Worm (Caenorhabditis elegans) whole organism, L1 larva: ENCODE results near the gene F36A4.3.
A peak's percentile ranks its signal among the peaks of the same experiment; 100 is the strongest.

ENCODE experiments used
- C04F5.9 ChIP-seq: sonication (generic microtip); optimal IDR thresholded peaks from 2 replicates; lab custom pipeline; 2016; ENCODE audit warnings: missing genetic modification characterization, missing compliant biosample characterization
- C16A3.4 ChIP-seq: fragments of 150-350 bp; optimal IDR thresholded peaks from 2 replicates; lab custom pipeline; 2014; ENCODE audit warnings: missing biosample characterization, missing genetic modification characterization
- C34B4.2 ChIP-seq: sonication (generic microtip); optimal IDR thresholded peaks from 2 replicates; lab custom pipeline; 2017; ENCODE audit warnings: mild to moderate bottlenecking, missing genetic modification characterization, missing compliant biosample characterization
- F16B12.6 ChIP-seq: fragments of 150-350 bp; optimal IDR thresholded peaks from 2 replicates; lab custom pipeline; 2014; ENCODE audit warnings: missing biosample characterization, missing genetic modification characterization
- alr-1 ChIP-seq: fragments of 200-800 bp; sonication (Bioruptor generic); optimal IDR thresholded peaks from 2 replicates; lab custom pipeline; 2018; ENCODE audit warnings: borderline replicate concordance, mild to moderate bottlenecking, missing genetic modification characterization, missing compliant biosample characterization
- blmp-1 ChIP-seq: fragments of 150-350 bp; optimal IDR thresholded peaks from 2 replicates; lab custom pipeline; 2014; ENCODE audit warnings: missing biosample characterization, missing genetic modification characterization
- ceh-63 ChIP-seq: fragments of 200-800 bp; sonication (Bioruptor generic); optimal IDR thresholded peaks from 2 replicates; lab custom pipeline; 2018; ENCODE audit warnings: mild to moderate bottlenecking, missing genetic modification characterization, missing compliant biosample characterization
- ceh-88 ChIP-seq: fragments of 200-800 bp; sonication (Bioruptor generic); IDR thresholded peaks from 2 replicates; pipeline ENCODE4 v1.3.6; 2022; ENCODE audit warnings: missing genetic modification characterization, missing compliant biosample characterization
- egl-27 ChIP-seq, 2 experiments: fragments of 150-350 bp in 1 of 2; sonication (generic microtip); optimal IDR thresholded peaks; 3 replicates each; lab custom pipeline; 2017 to 2018; ENCODE audit warnings: missing biosample characterization in 2 of 2, missing genetic modification characterization in 2 of 2, missing genetic modification reagents in 2 of 2
- elt-2 ChIP-seq: sonication (generic microtip); optimal IDR thresholded peaks from 2 replicates; lab custom pipeline; 2016; ENCODE audit warnings: missing genetic modification characterization, mild to moderate bottlenecking, inconsistent platforms, missing compliant biosample characterization, missing genetic modification reagents
- ets-5 ChIP-seq: fragments of 200-800 bp; sonication (Bioruptor generic); IDR thresholded peaks from 2 replicates; pipeline ENCODE4 v1.3.6; 2022; ENCODE audit warnings: missing genetic modification characterization, missing compliant biosample characterization
- fkh-10 ChIP-seq: sonication (generic microtip); optimal IDR thresholded peaks from 2 replicates; lab custom pipeline; 2017; ENCODE audit warnings: missing biosample characterization, missing genetic modification reagents, missing genetic modification characterization
- fkh-8 ChIP-seq: sonication (generic microtip); optimal IDR thresholded peaks from 2 replicates; lab custom pipeline; 2016; ENCODE audit warnings: mild to moderate bottlenecking, missing genetic modification characterization, missing compliant biosample characterization
- grh-1 ChIP-seq: fragments of 200-800 bp; sonication (Bioruptor generic); IDR thresholded peaks from 2 replicates; pipeline ENCODE4 v1.3.6; 2022; ENCODE audit warnings: missing genetic modification reagents, missing genetic modification characterization, missing compliant biosample characterization
- hlh-17 ChIP-seq: fragments of 200-800 bp; sonication (Bioruptor generic); optimal IDR thresholded peaks from 2 replicates; lab custom pipeline; 2018; ENCODE audit warnings: missing genetic modification characterization, mild to moderate bottlenecking, missing compliant biosample characterization, moderate library complexity, borderline replicate concordance
- hpl-2 ChIP-seq: fragments of 150-350 bp; optimal IDR thresholded peaks from 2 replicates; lab custom pipeline; 2014; ENCODE audit warnings: missing biosample characterization, missing genetic modification reagents, missing genetic modification characterization
- irx-1 ChIP-seq: sonication (generic microtip); optimal IDR thresholded peaks from 2 replicates; lab custom pipeline; 2016; ENCODE audit warnings: missing genetic modification characterization, missing compliant biosample characterization
- lin-13 ChIP-seq: fragments of 150-350 bp; optimal IDR thresholded peaks from 2 replicates; lab custom pipeline; 2014; ENCODE audit warnings: missing biosample characterization, missing genetic modification reagents, missing genetic modification characterization
- lin-14 ChIP-seq: fragments of 200-800 bp; sonication (Bioruptor generic); optimal IDR thresholded peaks from 2 replicates; lab custom pipeline; 2018; ENCODE audit warnings: mild to moderate bottlenecking, missing genetic modification characterization, moderate library complexity, missing compliant biosample characterization
- lin-15B ChIP-seq: fragments of 150-350 bp; sonication (generic microtip); optimal IDR thresholded peaks from 3 replicates; lab custom pipeline; 2014; ENCODE audit warnings: missing biosample characterization, missing genetic modification characterization
- lir-3 ChIP-seq: sonication (generic microtip); optimal IDR thresholded peaks from 2 replicates; lab custom pipeline; 2016; ENCODE audit warnings: mild to moderate bottlenecking, missing genetic modification characterization, moderate library complexity, missing compliant biosample characterization; ENCODE audit not compliant: poor library complexity
- lsy-2 ChIP-seq, 2 experiments: fragments of 150-350 bp; optimal IDR thresholded peaks; 2 replicates each; lab custom pipeline; 2014; ENCODE audit warnings: missing biosample characterization in 2 of 2, missing genetic modification characterization in 2 of 2
- mab-9 ChIP-seq: fragments of 200-800 bp; sonication (Bioruptor generic); IDR thresholded peaks from 2 replicates; pipeline ENCODE4 v1.3.6; 2022; ENCODE audit warnings: missing genetic modification reagents, missing genetic modification characterization, missing compliant biosample characterization
- nhr-71 ChIP-seq: sonication (generic microtip); optimal IDR thresholded peaks from 2 replicates; lab custom pipeline; 2016; ENCODE audit warnings: mild to moderate bottlenecking, missing genetic modification characterization, moderate library complexity, missing compliant biosample characterization
- nhr-77 ChIP-seq: fragments of 150-350 bp; optimal IDR thresholded peaks from 2 replicates; lab custom pipeline; 2014; ENCODE audit warnings: missing biosample characterization, missing genetic modification characterization
- nhr-84 ChIP-seq: sonication (generic microtip); optimal IDR thresholded peaks from 2 replicates; lab custom pipeline; 2017; ENCODE audit warnings: missing biosample characterization, missing genetic modification characterization
- nhr-90 ChIP-seq: sonication (generic microtip); optimal IDR thresholded peaks from 2 replicates; lab custom pipeline; 2016; ENCODE audit warnings: mild to moderate bottlenecking, missing genetic modification characterization, missing compliant biosample characterization; ENCODE audit not compliant: poor library complexity
- pag-3 ChIP-seq: sonication (generic microtip); optimal IDR thresholded peaks from 2 replicates; lab custom pipeline; 2017; ENCODE audit warnings: missing genetic modification characterization, mild to moderate bottlenecking, missing compliant biosample characterization, antibody characterized with exemption, borderline replicate concordance; ENCODE audit not compliant: insufficient read depth
- pax-3 ChIP-seq: fragments of 200-800 bp; sonication (Bioruptor generic); optimal IDR thresholded peaks from 2 replicates; lab custom pipeline; 2018; ENCODE audit warnings: mild to moderate bottlenecking, missing genetic modification characterization, moderate library complexity, missing compliant biosample characterization
- rnt-1 ChIP-seq: sonication (generic microtip); optimal IDR thresholded peaks from 2 replicates; lab custom pipeline; 2016; ENCODE audit warnings: mild to moderate bottlenecking, missing genetic modification characterization, moderate library complexity, missing compliant biosample characterization
- snpc-4 ChIP-seq: fragments of 150-350 bp; optimal IDR thresholded peaks from 2 replicates; lab custom pipeline; 2014; ENCODE audit warnings: missing biosample characterization, missing genetic modification characterization
- snu-23 ChIP-seq: sonication (generic microtip); optimal IDR thresholded peaks from 2 replicates; lab custom pipeline; 2016; ENCODE audit warnings: missing genetic modification characterization, missing compliant biosample characterization
- sptf-1 ChIP-seq: fragments of 150-350 bp; optimal IDR thresholded peaks from 2 replicates; lab custom pipeline; 2014; ENCODE audit warnings: missing biosample characterization, missing genetic modification characterization
- unc-62 ChIP-seq: fragments of 150-350 bp; optimal IDR thresholded peaks from 2 replicates; lab custom pipeline; 2014; ENCODE audit warnings: missing biosample characterization, missing genetic modification reagents, missing genetic modification characterization
- unc-86 ChIP-seq: sonication (generic microtip); optimal IDR thresholded peaks from 2 replicates; lab custom pipeline; 2016; ENCODE audit warnings: missing genetic modification characterization, missing compliant biosample characterization
- xbp-1 ChIP-seq: sonication (generic microtip); optimal IDR thresholded peaks from 2 replicates; lab custom pipeline; 2016; ENCODE audit warnings: missing genetic modification characterization, missing compliant biosample characterization
- zag-1 ChIP-seq: fragments of 150-350 bp; optimal IDR thresholded peaks from 2 replicates; lab custom pipeline; 2014; ENCODE audit warnings: missing biosample characterization, missing genetic modification characterization
- zip-4 ChIP-seq: fragments of 200-800 bp; sonication (Bioruptor generic); optimal IDR thresholded peaks from 2 replicates; lab custom pipeline; 2018; ENCODE audit warnings: mild to moderate bottlenecking, missing genetic modification characterization, moderate library complexity, missing compliant biosample characterization
- ztf-11 ChIP-seq, 2 experiments: sonication (generic microtip); optimal IDR thresholded peaks; 2 replicates each; lab custom pipeline; 2016 to 2017; ENCODE audit warnings: missing genetic modification characterization in 2 of 2, missing biosample characterization in 1 of 2, missing compliant biosample characterization in 1 of 2

The F36A4.3 gene

DNA sequence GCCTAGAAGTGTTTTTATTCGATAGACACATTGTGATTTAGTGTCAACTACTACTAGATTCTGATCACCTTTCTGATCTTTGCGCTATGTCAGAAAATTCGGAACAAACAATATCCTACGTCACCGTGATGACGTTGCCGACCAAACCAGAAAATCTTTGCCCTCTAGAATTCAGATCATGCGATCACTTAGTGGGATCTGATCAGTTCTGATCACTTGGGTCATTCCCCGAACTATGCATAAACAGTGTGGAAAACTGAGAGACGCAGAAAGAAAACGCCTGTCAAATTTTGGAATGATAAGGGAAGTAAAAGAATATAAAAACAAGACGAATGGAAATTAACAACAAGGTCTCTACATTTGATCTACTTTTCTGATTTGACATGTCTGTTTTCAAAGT, 25.1 kb downstream of the F36A4.3 start, which contains the start of gene F15E6.3 (continued):
- TF ChIP-seq lir-3 (tag; lab: Kevin White, UChicago) = no peak
- TF ChIP-seq fkh-10 (GFP tag; lab: Kevin White, UChicago) = no peak
- no peak for TF ChIP-seq lin-13 (GFP tag; lab: Kevin White, UChicago)
- TF ChIP-seq nhr-77 (tag; lab: Kevin White, UChicago) = no peak
- TF ChIP-seq ceh-63 (GFP tag; lab: Kevin White, UChicago) = no peak
- no peak for TF ChIP-seq hpl-2
- TF ChIP-seq nhr-84 (tag; lab: Kevin White, UChicago) = no peak
- TF ChIP-seq C04F5.9 (tag; lab: Kevin White, UChicago) = no peak
- no peak for TF ChIP-seq unc-86 (tag; lab: Kevin White, UChicago)
- no peak for TF ChIP-seq egl-27 (tag; optimal IDR thresholded peaks at IDR 0.05; lab: Kevin White, UChicago)
- TF ChIP-seq lin-14 (GFP tag; lab: Kevin White, UChicago) = no peak
- no peak for TF ChIP-seq mab-9
- TF ChIP-seq blmp-1 (tag; lab: Kevin White, UChicago) = peak; percentile 84
- no peak for TF ChIP-seq snu-23 (GFP tag; lab: Kevin White, UChicago)
- TF ChIP-seq snpc-4 (tag; lab: Kevin White, UChicago) = no peak
- TF ChIP-seq C16A3.4 (tag; lab: Kevin White, UChicago) = peak; percentile 12
- no peak for TF ChIP-seq F16B12.6 (tag; lab: Kevin White, UChicago)
- TF ChIP-seq elt-2 = no peak
- no peak for TF ChIP-seq ceh-88 (GFP tag; lab: Robert Waterston, UW)
- TF ChIP-seq pag-3 (tag; lab: Kevin White, UChicago) = no peak
- TF ChIP-seq rnt-1 (tag; lab: Kevin White, UChicago) = no peak
- no peak for TF ChIP-seq hlh-17
- no peak for TF ChIP-seq zip-4 (GFP tag; lab: Kevin White, UChicago)
- TF ChIP-seq sptf-1 (tag; lab: Kevin White, UChicago) = no peak
- no peak for TF ChIP-seq grh-1
- no peak for TF ChIP-seq irx-1 (tag; lab: Kevin White, UChicago)
- no peak for TF ChIP-seq fkh-8 (tag; lab: Kevin White, UChicago)
- TF ChIP-seq zag-1 (tag; lab: Kevin White, UChicago) = no peak
- TF ChIP-seq nhr-71 (tag; lab: Kevin White, UChicago) = peak; percentile 70
- no peak for TF ChIP-seq lin-15B (tag; lab: Kevin White, UChicago)

DNA sequence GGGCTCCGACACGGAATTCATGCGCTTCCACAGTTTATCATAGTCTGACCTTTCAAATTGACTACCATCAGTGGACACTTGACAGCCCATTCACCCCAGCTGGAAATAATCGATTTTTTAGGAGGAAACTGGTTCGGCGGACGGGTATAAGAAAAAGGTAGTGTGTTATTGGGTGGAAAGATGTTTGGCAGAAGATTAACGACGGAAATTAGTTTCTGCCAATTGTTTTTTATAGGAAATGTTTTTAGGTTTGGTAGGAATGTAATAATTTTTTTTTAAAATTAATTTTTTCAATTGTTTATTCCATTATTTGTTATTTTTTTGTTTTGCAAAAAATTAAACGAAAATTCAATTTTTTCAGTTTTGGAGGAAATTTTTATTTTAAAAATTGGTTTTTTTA, 29.6 kb downstream of the F36A4.3 start, which contains the start of gene F15E6.9:
Gene F15E6.9 (minus strand): TSS at position 101 of the 400 bp plus-strand sequence.
- TF ChIP-seq unc-62 (GFP tag; lab: Kevin White, UChicago) (no peak), C34B4.2 (tag; lab: Kevin White, UChicago) (no peak), xbp-1 (tag; lab: Kevin White, UChicago) (no peak), pax-3 (tag; lab: Kevin White, UChicago) (no peak), nhr-90 (no peak), alr-1 (tag; lab: Kevin White, UChicago) (no peak), nhr-84 (tag; lab: Kevin White, UChicago) (no peak), lir-3 (tag; lab: Kevin White, UChicago) (no peak), elt-2 (no peak), blmp-1 (tag; lab: Kevin White, UChicago) (no peak), ets-5 (no peak), C16A3.4 (tag; lab: Kevin White, UChicago) (no peak), F16B12.6 (tag; lab: Kevin White, UChicago) (no peak), ztf-11 (tag; optimal IDR thresholded peaks at IDR 0.05; lab: Kevin White, UChicago) (no peak), zag-1 (tag; lab: Kevin White, UChicago) (no peak), sptf-1 (tag; lab: Kevin White, UChicago) (no peak), lsy-2 (tag; optimal IDR thresholded peaks at IDR 0.05; lab: Kevin White, UChicago) (no peak), lin-13 (GFP tag; lab: Kevin White, UChicago) (no peak)
